Fruit fly (Drosophila melanogaster) whole organism, embryonic: ENCODE data around the gene CG11700.

Experiments
- Bdp1 ChIP-seq: fragments of 200-800 bp; sonication (Bioruptor generic); optimal IDR thresholded peaks from 3 replicates; lab custom pipeline; 2016; ENCODE audit warnings: missing biosample characterization, missing genetic modification characterization
- CG10366 ChIP-seq: fragments of 200-800 bp; sonication (Bioruptor generic); IDR thresholded peaks from 2 replicates; pipeline ENCODE4 v1.3.6; 2022; ENCODE audit warnings: missing biosample characterization, missing genetic modification characterization
- CG10959 ChIP-seq: fragments of 200-800 bp; sonication (Bioruptor generic); IDR thresholded peaks from 2 replicates; pipeline ENCODE4 v1.3.6; 2022; ENCODE audit warnings: missing biosample characterization, missing genetic modification characterization
- CG11398 ChIP-seq: fragments of 200-800 bp; sonication (Bioruptor generic); optimal IDR thresholded peaks from 2 replicates; lab custom pipeline; 2016; ENCODE audit warnings: missing biosample characterization, missing genetic modification characterization
- CG12071 ChIP-seq: fragments of 200-800 bp; sonication (Bioruptor generic); optimal IDR thresholded peaks from 3 replicates; lab custom pipeline; 2018; ENCODE audit warnings: missing biosample characterization, mild to moderate bottlenecking, missing genetic modification characterization
- CG14441 ChIP-seq: fragments of 200-800 bp; sonication (Bioruptor generic); IDR thresholded peaks from 2 replicates; pipeline ENCODE4 v1.3.6; 2022; ENCODE audit warnings: missing biosample characterization, missing genetic modification characterization
- CG1529 ChIP-seq: fragments of 200-800 bp; sonication (Bioruptor generic); optimal IDR thresholded peaks from 3 replicates; lab custom pipeline; 2018; ENCODE audit warnings: missing biosample characterization, missing genetic modification characterization
- CG15479 ChIP-seq: fragments of 200-800 bp; sonication (Bioruptor generic); optimal IDR thresholded peaks from 3 replicates; lab custom pipeline; 2019; ENCODE audit warnings: missing biosample characterization, mild to moderate bottlenecking, missing genetic modification characterization, moderate library complexity
- CG15514 ChIP-seq: fragments of 200-800 bp; sonication (Bioruptor generic); optimal IDR thresholded peaks from 3 replicates; lab custom pipeline; 2017; ENCODE audit warnings: missing biosample characterization, missing genetic modification characterization, mild to moderate bottlenecking, moderate library complexity, missing genetic modification reagents
- CG16863 ChIP-seq: fragments of 200-800 bp; sonication (Bioruptor generic); optimal IDR thresholded peaks from 3 replicates; lab custom pipeline; 2016; ENCODE audit warnings: missing biosample characterization, missing genetic modification characterization
- CG17186 ChIP-seq: fragments of 200-800 bp; sonication (Bioruptor generic); optimal IDR thresholded peaks from 3 replicates; lab custom pipeline; 2017; ENCODE audit warnings: missing biosample characterization, missing genetic modification reagents, missing genetic modification characterization
- CG17802 ChIP-seq: fragments of 200-800 bp; sonication (Bioruptor generic); optimal IDR thresholded peaks from 2 replicates; lab custom pipeline; 2018; ENCODE audit warnings: missing biosample characterization, mild to moderate bottlenecking, missing genetic modification characterization, moderate library complexity
- CG18599 ChIP-seq: fragments of 200-800 bp; sonication (Bioruptor generic); optimal IDR thresholded peaks from 3 replicates; lab custom pipeline; 2017; ENCODE audit warnings: missing biosample characterization, missing genetic modification characterization, mild to moderate bottlenecking, moderate library complexity, missing genetic modification reagents
- CG31388 ChIP-seq: fragments of 200-800 bp; sonication (Bioruptor generic); optimal IDR thresholded peaks from 2 replicates; lab custom pipeline; 2016; ENCODE audit warnings: missing biosample characterization, missing genetic modification characterization
- CG32532 ChIP-seq: fragments of 200-800 bp; sonication (Bioruptor generic); IDR thresholded peaks from 2 replicates; pipeline ENCODE4 v1.3.6; 2022; ENCODE audit warnings: missing biosample characterization, missing genetic modification characterization
- CG3281 ChIP-seq: fragments of 200-800 bp; sonication (Bioruptor generic); optimal IDR thresholded peaks from 3 replicates; lab custom pipeline; 2017; ENCODE audit warnings: missing biosample characterization, mild to moderate bottlenecking, missing genetic modification characterization
- CG4730 ChIP-seq: fragments of 200-800 bp; sonication (Bioruptor generic); IDR thresholded peaks from 2 replicates; pipeline ENCODE4 v1.3.6; 2022; ENCODE audit warnings: missing biosample characterization, missing genetic modification characterization
- CG7271 ChIP-seq: fragments of 200-800 bp; sonication (Bioruptor generic); optimal IDR thresholded peaks from 2 replicates; lab custom pipeline; 2018; ENCODE audit warnings: missing biosample characterization, mild to moderate bottlenecking, missing genetic modification characterization, moderate library complexity
- CG8359 ChIP-seq: fragments of 200-800 bp; sonication (Bioruptor generic); optimal IDR thresholded peaks from 2 replicates; lab custom pipeline; 2017; ENCODE audit warnings: missing biosample characterization, mild to moderate bottlenecking, missing genetic modification characterization, borderline replicate concordance
- CG8388 ChIP-seq: fragments of 200-800 bp; sonication (Bioruptor generic); optimal IDR thresholded peaks from 2 replicates; lab custom pipeline; 2019; ENCODE audit warnings: missing biosample characterization, mild to moderate bottlenecking, missing genetic modification characterization, moderate library complexity
- D19A ChIP-seq: fragments of 200-800 bp; optimal IDR thresholded peaks from 3 replicates; lab custom pipeline; 2019; ENCODE audit warnings: missing biosample characterization, mild to moderate bottlenecking, missing genetic modification characterization, moderate library complexity
- Deaf1 ChIP-seq: fragments of 200-800 bp; optimal IDR thresholded peaks from 3 replicates; lab custom pipeline; 2019; ENCODE audit warnings: missing biosample characterization, mild to moderate bottlenecking, missing genetic modification characterization, moderate library complexity
- Dek ChIP-seq: fragments of 200-800 bp; sonication (Bioruptor generic); optimal IDR thresholded peaks from 3 replicates; lab custom pipeline; 2019; ENCODE audit warnings: missing biosample characterization, mild to moderate bottlenecking, missing genetic modification characterization, moderate library complexity
- Eip74EF ChIP-seq, 2 experiments: fragments of 200-800 bp in 1 of 2; fragments of >200 bp in 1 of 2; sonication (Bioruptor generic) in 1 of 2; optimal IDR thresholded peaks; 2 replicates each; lab custom pipeline; 2017 to 2019; ENCODE audit warnings: missing biosample characterization in 2 of 2, missing genetic modification characterization in 2 of 2, mild to moderate bottlenecking in 1 of 2, moderate library complexity in 1 of 2
- H2.0 ChIP-seq: fragments of 200-800 bp; sonication (Bioruptor generic); IDR thresholded peaks from 2 replicates; pipeline ENCODE4 v1.3.6; 2022; ENCODE audit warnings: missing biosample characterization, missing genetic modification characterization
- HmgZ ChIP-seq: fragments of 200-800 bp; sonication (Bioruptor generic); optimal IDR thresholded peaks from 2 replicates; lab custom pipeline; 2018; ENCODE audit warnings: missing biosample characterization, mild to moderate bottlenecking, missing genetic modification characterization
- Lhr ChIP-seq: fragments of 200-800 bp; sonication (Bioruptor generic); optimal IDR thresholded peaks from 3 replicates; lab custom pipeline; 2017; ENCODE audit warnings: mild to moderate bottlenecking, missing biosample characterization, missing genetic modification reagents, missing genetic modification characterization
- MTF-1 ChIP-seq: fragments of 200-800 bp; sonication (Bioruptor generic); optimal IDR thresholded peaks from 2 replicates; lab custom pipeline; 2018; ENCODE audit warnings: missing biosample characterization, mild to moderate bottlenecking, missing genetic modification characterization, borderline replicate concordance
- Nf-YA ChIP-seq: fragments of 200-800 bp; sonication (Bioruptor generic); IDR thresholded peaks from 2 replicates; pipeline ENCODE4 v1.3.6; 2022; ENCODE audit warnings: missing biosample characterization, missing genetic modification characterization
- Pdp1 ChIP-seq, 2 experiments: fragments of 200-800 bp; sonication (Bioruptor generic); optimal IDR thresholded peaks; 3 replicates each; lab custom pipeline; 2016; ENCODE audit warnings: missing biosample characterization in 2 of 2, missing genetic modification characterization in 2 of 2, mild to moderate bottlenecking in 1 of 2, moderate library complexity in 1 of 2
- Sin3A ChIP-seq: fragments of >200 bp; optimal IDR thresholded peaks from 2 replicates; lab custom pipeline; 2018
- Spps ChIP-seq: fragments of 200-800 bp; sonication (Bioruptor generic); optimal IDR thresholded peaks from 2 replicates; lab custom pipeline; 2018; ENCODE audit warnings: missing biosample characterization, mild to moderate bottlenecking, missing genetic modification characterization
- Sry-δ ChIP-seq: fragments of 200-800 bp; sonication (Bioruptor generic); optimal IDR thresholded peaks from 2 replicates; lab custom pipeline; 2016; ENCODE audit warnings: missing biosample characterization, missing genetic modification characterization
- Taf1 ChIP-seq: fragments of 200-800 bp; sonication (Bioruptor generic); IDR thresholded peaks from 2 replicates; pipeline ENCODE4 v1.3.6; 2022; ENCODE audit warnings: missing biosample characterization, missing genetic modification characterization
- amos ChIP-seq: fragments of 200-800 bp; sonication (Bioruptor generic); IDR thresholded peaks from 2 replicates; pipeline ENCODE4 v1.3.6; 2022; ENCODE audit warnings: missing biosample characterization, missing genetic modification characterization; ENCODE audit not compliant: partially characterized antibody
- ato ChIP-seq: fragments of 200-800 bp; sonication (Bioruptor generic); IDR thresholded peaks from 2 replicates; pipeline ENCODE4 v1.3.6; 2022; ENCODE audit warnings: missing biosample characterization, missing genetic modification characterization; ENCODE audit not compliant: partially characterized antibody
- bowl ChIP-seq: fragments of 200-800 bp; sonication (Bioruptor generic); IDR thresholded peaks from 2 replicates; pipeline ENCODE4 v1.3.6; 2022; ENCODE audit warnings: missing biosample characterization, missing genetic modification characterization
- dan ChIP-seq: fragments of 200-800 bp; sonication (Bioruptor generic); IDR thresholded peaks from 2 replicates; pipeline ENCODE4 v1.3.6; 2022; ENCODE audit warnings: missing biosample characterization, missing genetic modification characterization
- disco-r ChIP-seq: fragments of 200-800 bp; sonication (Bioruptor generic); optimal IDR thresholded peaks from 2 replicates; lab custom pipeline; 2016; ENCODE audit warnings: missing biosample characterization, missing genetic modification characterization
- grau ChIP-seq: fragments of 200-800 bp; optimal IDR thresholded peaks from 3 replicates; lab custom pipeline; 2019; ENCODE audit warnings: missing biosample characterization, mild to moderate bottlenecking, missing genetic modification characterization, moderate library complexity
- her ChIP-seq: fragments of 200-800 bp; sonication (Bioruptor generic); optimal IDR thresholded peaks from 2 replicates; lab custom pipeline; 2016; ENCODE audit warnings: missing biosample characterization, missing genetic modification characterization
- lbe ChIP-seq: fragments of 200-800 bp; sonication (Bioruptor generic); optimal IDR thresholded peaks from 2 replicates; lab custom pipeline; 2016; ENCODE audit warnings: missing biosample characterization, mild to moderate bottlenecking, missing genetic modification characterization
- lilli ChIP-seq: fragments of 200-800 bp; sonication (Bioruptor generic); optimal IDR thresholded peaks from 3 replicates; lab custom pipeline; 2016; ENCODE audit warnings: missing biosample characterization, missing genetic modification characterization
- nmo ChIP-seq: fragments of 200-800 bp; sonication (Bioruptor generic); optimal IDR thresholded peaks from 2 replicates; lab custom pipeline; 2018; ENCODE audit warnings: missing biosample characterization, mild to moderate bottlenecking, missing genetic modification characterization, moderate library complexity
- odd ChIP-seq: fragments of 200-800 bp; sonication (Bioruptor generic); optimal IDR thresholded peaks from 2 replicates; lab custom pipeline; 2017; ENCODE audit warnings: missing biosample characterization, mild to moderate bottlenecking, missing genetic modification characterization
- org-1 ChIP-seq: fragments of 200-800 bp; sonication (Bioruptor generic); optimal IDR thresholded peaks from 2 replicates; lab custom pipeline; 2017; ENCODE audit warnings: missing biosample characterization, missing genetic modification characterization
- sens-2 ChIP-seq: fragments of 200-800 bp; sonication (Bioruptor generic); IDR thresholded peaks from 2 replicates; pipeline ENCODE4 v1.3.6; 2022; ENCODE audit warnings: missing biosample characterization, missing genetic modification characterization
- sim ChIP-seq: fragments of 200-800 bp; sonication (Bioruptor generic); IDR thresholded peaks from 2 replicates; pipeline ENCODE4 v1.3.6; 2022; ENCODE audit warnings: missing biosample characterization, missing genetic modification characterization
- slp2 ChIP-seq: fragments of 200-800 bp; sonication (Bioruptor generic); optimal IDR thresholded peaks from 2 replicates; lab custom pipeline; 2016; ENCODE audit warnings: missing biosample characterization, missing genetic modification characterization
- trem ChIP-seq: fragments of 200-800 bp; optimal IDR thresholded peaks from 3 replicates; lab custom pipeline; 2019; ENCODE audit warnings: missing biosample characterization, mild to moderate bottlenecking, missing genetic modification characterization, moderate library complexity
- unc-4 ChIP-seq: fragments of 200-800 bp; sonication (Bioruptor generic); IDR thresholded peaks from 2 replicates; pipeline ENCODE4 v1.3.6; 2022; ENCODE audit warnings: missing biosample characterization, missing genetic modification characterization; ENCODE audit not compliant: partially characterized antibody

Gene CG11700

dm6 chrX:6295129-6295539 lies 11.8 kb upstream of the CG11700 start, which contains the start of the genes CG15891 and CG3815 (continued):
- peak; percentile 31; the same call in 1 of the 2 replicates for TF ChIP-seq CG4730 (GFP tag; lab: Robert Waterston, UW)
- TF ChIP-seq trem (tag; lab: Kevin White, UChicago), result peak; percentile 62
- no peak for TF ChIP-seq CG16863 (GFP tag; lab: Kevin White, UChicago)
- TF ChIP-seq Spps (tag; lab: Kevin White, UChicago), result no peak
- TF ChIP-seq CG12071 (GFP tag; lab: Kevin White, UChicago), result no peak
- TF ChIP-seq CG32532 (GFP tag; lab: Robert Waterston, UW), result peak; percentile 71
- peak; percentile 16 for TF ChIP-seq slp2
- TF ChIP-seq CG10366 (GFP tag; lab: Robert Waterston, UW), result peak; percentile 43; the same call in 1 of the 2 replicates
- TF ChIP-seq odd (GFP tag; lab: Kevin White, UChicago), result no peak
- peak; percentile 84 for TF ChIP-seq HmgZ (tag; lab: Kevin White, UChicago)
- no peak for TF ChIP-seq CG18599 (GFP tag; lab: Kevin White, UChicago)
- TF ChIP-seq CG8388 (GFP tag; lab: Kevin White, UChicago), result peak; percentile 55
- TF ChIP-seq CG17802 (tag; lab: Kevin White, UChicago), result peak; percentile 35
- peak; percentile 18 for TF ChIP-seq Bdp1
- TF ChIP-seq Lhr (GFP tag; lab: Kevin White, UChicago), result peak; percentile 17
- peak; percentile 41 to 48 for TF ChIP-seq Pdp1 (GFP tag; optimal IDR thresholded peaks at IDR 0.05; lab: Kevin White, UChicago)
- peak; percentile 89 for TF ChIP-seq Sin3A
- TF ChIP-seq Eip74EF (GFP tag; optimal IDR thresholded peaks at IDR 0.05; lab: Kevin White, UChicago), result no peak
- no peak for TF ChIP-seq lbe (GFP tag; lab: Kevin White, UChicago)
- peak; percentile 95 for TF ChIP-seq CG17186
- peak; percentile 82 for TF ChIP-seq CG15514
- TF ChIP-seq lilli (GFP tag; lab: Kevin White, UChicago), result peak; percentile 68
- peak; percentile 54 for TF ChIP-seq amos (GFP tag; lab: Robert Waterston, UW)
- peak; percentile 48; the same call in 1 of the 2 replicates for TF ChIP-seq CG14441 (GFP tag; lab: Robert Waterston, UW)
- peak; percentile 78 for TF ChIP-seq nmo
- TF ChIP-seq Sry-δ (GFP tag; lab: Kevin White, UChicago), result peak; percentile 71
- TF ChIP-seq CG11398 (GFP tag; lab: Kevin White, UChicago), result no peak
- no peak for TF ChIP-seq MTF-1 (GFP tag; lab: Kevin White, UChicago)
- no peak for TF ChIP-seq Deaf1 (tag; lab: Kevin White, UChicago)
- TF ChIP-seq Nf-YA, result no peak
- TF ChIP-seq CG31388 (GFP tag; lab: Kevin White, UChicago), result no peak
- TF ChIP-seq CG1529, result no peak
- no peak for TF ChIP-seq sens-2 (GFP tag; lab: Robert Waterston, UW)
- no peak for TF ChIP-seq dan (GFP tag; lab: Robert Waterston, UW)
- no peak for TF ChIP-seq CG7271 (tag; lab: Kevin White, UChicago)
- peak; percentile 68 for TF ChIP-seq CG3281 (GFP tag; lab: Kevin White, UChicago)
- no peak for TF ChIP-seq CG15479 (GFP tag; lab: Kevin White, UChicago)
- no peak for TF ChIP-seq ato (GFP tag; lab: Robert Waterston, UW)
- no peak for TF ChIP-seq CG8359 (GFP tag; lab: Kevin White, UChicago)
- TF ChIP-seq sim (GFP tag; lab: Robert Waterston, UW), result no peak
- peak; percentile 23 for TF ChIP-seq her (GFP tag; lab: Kevin White, UChicago)
- no peak for TF ChIP-seq disco-r (GFP tag; lab: Kevin White, UChicago)
- peak; percentile 59; the same call in 1 of the 2 replicates for TF ChIP-seq unc-4
- no peak for TF ChIP-seq org-1 (GFP tag; lab: Kevin White, UChicago)
- no peak for TF ChIP-seq D19A
- peak; percentile 31 for TF ChIP-seq Dek (tag; lab: Kevin White, UChicago)
- no peak for TF ChIP-seq bowl (GFP tag; lab: Robert Waterston, UW)
- no peak for TF ChIP-seq CG10959
- no peak; the same call in 1 of the 2 replicates for TF ChIP-seq Taf1
- peak; percentile 70 for TF ChIP-seq grau (tag; lab: Kevin White, UChicago)
- no peak for TF ChIP-seq H2.0 (GFP tag; lab: Robert Waterston, UW)
